Worm (Caenorhabditis elegans): Measurements from ENCODE around the gene grl-30.

grl-30 gene

DNA sequence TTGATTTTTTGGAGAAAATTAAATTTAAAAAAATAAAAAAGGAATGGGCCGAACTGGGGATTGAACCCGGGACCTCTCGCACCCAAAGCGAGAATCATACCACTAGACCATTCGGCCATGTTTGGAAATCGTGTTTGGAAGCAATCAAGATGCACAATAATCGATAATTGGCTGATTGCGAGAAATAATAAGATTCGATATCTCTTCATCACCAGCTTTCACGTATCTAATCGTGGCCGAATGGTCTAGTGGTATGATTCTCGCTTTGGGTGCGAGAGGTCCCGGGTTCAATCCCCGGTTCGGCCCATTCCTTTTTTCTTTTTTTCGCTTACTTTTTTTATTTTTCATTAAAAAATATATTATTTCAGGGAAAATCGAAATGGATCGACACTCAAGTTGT lies 26.0 kb downstream of the grl-30 start:
- TF ChIP-seq hlh-26 (GFP tag; conservative IDR thresholded peaks at IDR 0.05) (no peak), F10E7.11 (tag; optimal IDR thresholded peaks at IDR 0.05) (no peak), nfya-2 (GFP tag; IDR thresholded peaks at IDR 0.05) (0 out of 2 replicates have a peak, but pooled peaks have one; percentile 25), tbx-9 (tag; optimal IDR thresholded peaks at IDR 0.05; ENCODE audit: borderline replicate concordance) (no peak), efl-1 (GFP tag; optimal IDR thresholded peaks at IDR 0.05) (no peak), snpc-4 (GFP tag; optimal IDR thresholded peaks at IDR 0.05) (peak; percentile 0), snpc-4 (tag; optimal IDR thresholded peaks at IDR 0.05) (peak in 2 of 4 experiments; percentile 4 to 14), pbrm-1 (GFP tag; IDR thresholded peaks at IDR 0.05) (peak; percentile 7; the same call in 1 of the 2 replicates), snpc-1.1 (tag; optimal IDR thresholded peaks at IDR 0.05; ENCODE audit: insufficient read depth) (peak; percentile 18), hlh-12 (tag; optimal IDR thresholded peaks at IDR 0.05) (no peak), ceh-27 (GFP tag; optimal IDR thresholded peaks at IDR 0.05) (no peak), ceh-100 (GFP tag; IDR thresholded peaks at IDR 0.05) (no peak), somi-1 (GFP tag; optimal IDR thresholded peaks at IDR 0.05) (no peak), Y53G8AR.9 (GFP tag; conservative IDR thresholded peaks at IDR 0.05) (0 out of 2 replicates have a peak, but pooled peaks have one; percentile 33), dpl-1 (GFP tag; optimal IDR thresholded peaks at IDR 0.05) (no peak), T07F8.4 (tag; optimal IDR thresholded peaks at IDR 0.05) (peak; percentile 25), ccch-3 (GFP tag; optimal IDR thresholded peaks at IDR 0.05) (no peak), hmg-1.2 (GFP tag; IDR thresholded peaks at IDR 0.05) (peak; percentile 41; the same call in 1 of the 2 replicates), ceh-40 (GFP tag; IDR thresholded peaks at IDR 0.05) (no peak), madf-3 (GFP tag; IDR thresholded peaks at IDR 0.05) (0 out of 2 replicates have a peak, but pooled peaks have one; percentile 14), attf-3 (GFP tag; conservative IDR thresholded peaks at IDR 0.05) (0 out of 2 replicates have a peak, but pooled peaks have one; percentile 13), F57A8.1 (GFP tag; optimal IDR thresholded peaks at IDR 0.05) (no peak), lsy-27 (tag; optimal IDR thresholded peaks at IDR 0.05; ENCODE audit: borderline replicate concordance, insufficient read depth) (no peak), aptf-2 (GFP tag; conservative IDR thresholded peaks at IDR 0.05) (no peak), athp-1 (tag; optimal IDR thresholded peaks at IDR 0.05) (peak; percentile 9), lir-1 (GFP tag; conservative IDR thresholded peaks at IDR 0.05) (no peak), snpc-1.3 (tag; optimal IDR thresholded peaks at IDR 0.05; ENCODE audit: insufficient read depth) (peak; percentile 31), K12H6.12 (tag; optimal IDR thresholded peaks at IDR 0.05) (no peak), F22D6.2 (tag; optimal IDR thresholded peaks at IDR 0.05) (no peak), K11D2.4 (GFP tag; IDR thresholded peaks at IDR 0.05) (no peak), F33H1.4 (GFP tag; IDR thresholded peaks at IDR 0.05) (0 out of 2 replicates have a peak, but pooled peaks have one; percentile 13), unc-62 (GFP tag; optimal IDR thresholded peaks at IDR 0.05) (no peak), chd-7 (tag; optimal IDR thresholded peaks at IDR 0.05) (no peak), atf-7 (tag; optimal IDR thresholded peaks at IDR 0.05) (no peak), C06A6.2 (GFP tag; conservative IDR thresholded peaks at IDR 0.05) (no peak), ztf-26 (tag; optimal IDR thresholded peaks at IDR 0.05) (no peak), nhr-120 (GFP tag; IDR thresholded peaks at IDR 0.05) (no peak), egrh-3 (GFP tag; IDR thresholded peaks at IDR 0.05) (no peak), rpc-1 (optimal IDR thresholded peaks at IDR 0.05) (peak; percentile 58), rpc-1 (tag; optimal IDR thresholded peaks at IDR 0.05) (peak; percentile 76), egl-18 (GFP tag; IDR thresholded peaks at IDR 0.05) (no peak), madf-8 (GFP tag; conservative IDR thresholded peaks at IDR 0.05) (no peak), ztf-25 (GFP tag; IDR thresholded peaks at IDR 0.05) (no peak), ZK185.1 (tag; optimal IDR thresholded peaks at IDR 0.05; ENCODE audit: poor library complexity, severe bottlenecking) (no peak), B0019.2 (GFP tag; conservative IDR thresholded peaks at IDR 0.05) (no peak), mes-4 (tag; optimal IDR thresholded peaks at IDR 0.05) (no peak), D2030.7 (GFP tag; IDR thresholded peaks at IDR 0.05) (peak; percentile 60), snpc-3.4 (tag; optimal IDR thresholded peaks at IDR 0.05) (peak; percentile 62), Y67H2A.10 (GFP tag; conservative IDR thresholded peaks at IDR 0.05) (no peak)
